Worm (Caenorhabditis elegans): ENCODE measurements around the gene snr-3.

The snr-3 gene

ce11 chrII:6513357-6513756 is 23.8 kb upstream of the snr-3 start:
- TF ChIP-seq mdl-1 (tag; optimal IDR thresholded peaks at IDR 0.05) = no peak
- no peak for TF ChIP-seq egl-27 (tag; optimal IDR thresholded peaks at IDR 0.05)
- TF ChIP-seq mbf-1 (tag; optimal IDR thresholded peaks at IDR 0.05) = no peak

- TF ChIP-seq mdl-1 (tag; optimal IDR thresholded peaks at IDR 0.05) (no peak), lin-11 (tag; optimal IDR thresholded peaks at IDR 0.05) (no peak), nhr-21 (tag; optimal IDR thresholded peaks at IDR 0.05) (no peak), elt-3 (tag; optimal IDR thresholded peaks at IDR 0.05) (no peak), nhr-25 (tag; optimal IDR thresholded peaks at IDR 0.05) (no peak), unc-62 (GFP tag; optimal IDR thresholded peaks at IDR 0.05) (no peak), nhr-129 (tag; optimal IDR thresholded peaks at IDR 0.05) (no peak), ama-1 (optimal IDR thresholded peaks at IDR 0.05) (no peak), C34F6.9 (tag; optimal IDR thresholded peaks at IDR 0.05) (peak; percentile 35)
Observed at ce11 chrII:6502826-6503225, 13.3 kb upstream of the snr-3 start, which contains the start of gene R05G9.1. Gene R05G9.1, plus strand, starts transcription at chrII:6503168.

- TF ChIP-seq nhr-25 (tag; optimal IDR thresholded peaks at IDR 0.05) = no peak
- no peak for TF ChIP-seq zag-1 (tag; optimal IDR thresholded peaks at IDR 0.05)
- TF ChIP-seq dmd-4 (tag; optimal IDR thresholded peaks at IDR 0.05) = no peak
- no peak for TF ChIP-seq crh-2 (tag; optimal IDR thresholded peaks at IDR 0.05)
- TF ChIP-seq nhr-12 (tag; optimal IDR thresholded peaks at IDR 0.05) = no peak
- no peak for TF ChIP-seq elt-3 (tag; optimal IDR thresholded peaks at IDR 0.05)
- TF ChIP-seq peb-1 (tag; optimal IDR thresholded peaks at IDR 0.05) = no peak
- TF ChIP-seq C34F6.9 (tag; optimal IDR thresholded peaks at IDR 0.05) = no peak
- TF ChIP-seq ceh-16 (tag; optimal IDR thresholded peaks at IDR 0.05) = no peak
- TF ChIP-seq ztf-1 (GFP tag; conservative IDR thresholded peaks at IDR 0.05) = no peak
- TF ChIP-seq unc-62 (GFP tag; optimal IDR thresholded peaks at IDR 0.05) = no peak
- TF ChIP-seq nhr-129 (tag; optimal IDR thresholded peaks at IDR 0.05) = no peak
- TF ChIP-seq aly-2 (tag; optimal IDR thresholded peaks at IDR 0.05) = no peak
- no peak for TF ChIP-seq sma-3 (GFP tag; optimal IDR thresholded peaks at IDR 0.05)
- no peak for TF ChIP-seq blmp-1 (tag; optimal IDR thresholded peaks at IDR 0.05; ENCODE audit: insufficient read depth)
- TF ChIP-seq nhr-10 (tag; optimal IDR thresholded peaks at IDR 0.05) = no peak
Observed at ce11 chrII:6501420-6501819, 11.9 kb upstream of the snr-3 start, which contains the start of gene R05G9.3. Gene R05G9.3, minus strand, starts transcription at chrII:6501520.

ce11 chrII:6500161-6500560 is 10.6 kb upstream of the snr-3 start, which contains the start of gene R05G9.5:
Gene R05G9.5, minus strand, starts transcription at chrII:6500261.
- TF ChIP-seq lsy-2 (tag; optimal IDR thresholded peaks at IDR 0.05) (no peak), nhr-77 (tag; optimal IDR thresholded peaks at IDR 0.05) (no peak), gmeb-1 (tag; optimal IDR thresholded peaks at IDR 0.05) (no peak), nhr-21 (tag; optimal IDR thresholded peaks at IDR 0.05) (no peak), lin-11 (tag; optimal IDR thresholded peaks at IDR 0.05) (no peak), C34F6.9 (tag; optimal IDR thresholded peaks at IDR 0.05) (no peak), nhr-237 (tag; optimal IDR thresholded peaks at IDR 0.05) (no peak), F13H6.1 (tag; optimal IDR thresholded peaks at IDR 0.05) (no peak), unc-39 (tag; optimal IDR thresholded peaks at IDR 0.05) (no peak), nhr-6 (tag; optimal IDR thresholded peaks at IDR 0.05) (no peak)

ce11 chrII:6499067-6499466 is 9.5 kb upstream of the snr-3 start, which contains the start of gene twk-49:
Gene twk-49, minus strand, starts transcription at chrII:6499167.
- TF ChIP-seq nhr-23 (tag; optimal IDR thresholded peaks at IDR 0.05) (no peak), nhr-12 (tag; optimal IDR thresholded peaks at IDR 0.05) (no peak), lin-13 (GFP tag; optimal IDR thresholded peaks at IDR 0.05) (no peak), zag-1 (tag; optimal IDR thresholded peaks at IDR 0.05) (no peak), sma-9 (GFP tag; optimal IDR thresholded peaks at IDR 0.05) (no peak), sma-9 (tag; optimal IDR thresholded peaks at IDR 0.05) (no peak), nhr-129 (tag; optimal IDR thresholded peaks at IDR 0.05) (no peak), ama-1 (optimal IDR thresholded peaks at IDR 0.05) (no peak), snpc-4 (tag; optimal IDR thresholded peaks at IDR 0.05) (no peak), dmd-4 (tag; optimal IDR thresholded peaks at IDR 0.05) (no peak)

ce11 chrII:6498609-6499008 is 9.0 kb upstream of the snr-3 start:
- TF ChIP-seq mdl-1 (tag; optimal IDR thresholded peaks at IDR 0.05) (no peak), zag-1 (tag; optimal IDR thresholded peaks at IDR 0.05) (peak; percentile 10), sem-4 (tag; optimal IDR thresholded peaks at IDR 0.05) (peak; percentile 37)

All from whole organism, L2 larva.